Fruit fly (Drosophila melanogaster): Measurements from ENCODE around the gene Act5C.

dm6 chrX:5952265-5952664, 51.6 kb downstream of the Act5C start, which contains the start of gene CG6048:
- TF ChIP-seq sv (GFP tag; optimal IDR thresholded peaks at IDR 0.05): no peak
- TF ChIP-seq dl (GFP tag; optimal IDR thresholded peaks at IDR 0.05; ENCODE audit: insufficient read depth in 1 of 2, partially characterized antibody in 2 of 2): no peak
- no peak for TF ChIP-seq fru (GFP tag; optimal IDR thresholded peaks at IDR 0.05)
- TF ChIP-seq Rel (GFP tag; optimal IDR thresholded peaks at IDR 0.05): no peak
- TF ChIP-seq Rel (tag; optimal IDR thresholded peaks at IDR 0.05): no peak
- no peak for TF ChIP-seq h (GFP tag; optimal IDR thresholded peaks at IDR 0.05)
- TF ChIP-seq br (GFP tag; optimal IDR thresholded peaks at IDR 0.05): no peak
- no peak for TF ChIP-seq jim (GFP tag; optimal IDR thresholded peaks at IDR 0.05)
- no peak for TF ChIP-seq woc (GFP tag; optimal IDR thresholded peaks at IDR 0.05)
